Worm (Caenorhabditis elegans) whole organism, mixed stage, embryonic: ENCODE data around the gene Y50D7A.3.

Source experiments
- ces-1 ChIP-seq: fragments of 150-350 bp; optimal IDR thresholded peaks from 2 replicates; lab custom pipeline; 2014; ENCODE audit warnings: missing biosample characterization, missing genetic modification reagents, missing genetic modification characterization
- mab-5 ChIP-seq: fragments of 150-350 bp; optimal IDR thresholded peaks from 2 replicates; lab custom pipeline; 2014; ENCODE audit warnings: missing biosample characterization, missing genetic modification characterization
- mep-1 ChIP-seq: fragments of 150-350 bp; optimal IDR thresholded peaks from 2 replicates; lab custom pipeline; 2017; ENCODE audit warnings: missing biosample characterization, missing genetic modification reagents, missing genetic modification characterization, inconsistent platforms
- nhr-12 ChIP-seq: fragments of 150-350 bp; optimal IDR thresholded peaks from 2 replicates; lab custom pipeline; 2014; ENCODE audit warnings: missing biosample characterization, missing genetic modification characterization
- nhr-76 ChIP-seq: sonication (generic microtip); optimal IDR thresholded peaks from 2 replicates; lab custom pipeline; 2017; ENCODE audit warnings: missing biosample characterization, missing genetic modification characterization
- snpc-4 ChIP-seq: fragments of 150-350 bp; optimal IDR thresholded peaks from 2 replicates; lab custom pipeline; 2014; ENCODE audit warnings: missing biosample characterization, missing genetic modification characterization
- sptf-1 ChIP-seq: sonication (generic microtip); optimal IDR thresholded peaks from 2 replicates; lab custom pipeline; 2017; ENCODE audit warnings: mild to moderate bottlenecking, missing genetic modification characterization, moderate library complexity, missing compliant biosample characterization
- unc-62 ChIP-seq: fragments of 150-350 bp; optimal IDR thresholded peaks from 2 replicates; lab custom pipeline; 2014; ENCODE audit warnings: missing biosample characterization, missing genetic modification reagents, missing genetic modification characterization
- ztf-11 ChIP-seq: fragments of 150-350 bp; optimal IDR thresholded peaks from 2 replicates; lab custom pipeline; 2014; ENCODE audit warnings: missing biosample characterization, missing genetic modification characterization

DNA sequence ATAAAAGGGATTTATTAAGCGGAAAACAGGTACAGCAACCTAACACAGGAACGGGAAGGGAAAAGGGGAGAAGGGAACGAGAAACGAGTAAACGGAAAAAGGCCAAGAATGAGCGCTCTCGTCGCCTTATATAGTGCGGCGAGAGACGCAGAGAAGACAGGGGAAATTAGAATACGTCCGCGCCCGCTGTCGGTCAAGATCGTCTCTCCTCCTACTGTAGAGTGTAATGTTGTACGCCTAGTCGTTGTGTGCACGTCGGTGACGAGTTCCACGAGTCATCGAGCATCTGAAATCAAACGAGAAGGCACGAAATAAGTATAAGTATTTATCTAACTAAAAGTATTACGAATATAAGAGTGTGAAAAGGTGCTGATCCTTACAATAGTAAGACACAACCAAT, 56.8 kb downstream of the Y50D7A.3 start:
- TF ChIP-seq sptf-1 (tag; lab: Kevin White, UChicago) (peak; percentile 14), snpc-4 (tag; lab: Kevin White, UChicago) (no peak), mab-5 (tag; lab: Kevin White, UChicago) (no peak), ces-1 (no peak), mep-1 (no peak), nhr-12 (tag; lab: Kevin White, UChicago) (no peak), unc-62 (no peak), ztf-11 (no peak), nhr-76 (no peak)
